Worm (Caenorhabditis elegans) whole organism, L1 larva: ENCODE results near the gene uda-1.
A peak's percentile ranks its signal among the peaks of the same experiment; 100 is the strongest.

ENCODE experiments used
- C16A3.4 ChIP-seq: fragments of 150-350 bp; optimal IDR thresholded peaks from 2 replicates; lab custom pipeline; 2014; ENCODE audit warnings: missing biosample characterization, missing genetic modification characterization
- C34B4.2 ChIP-seq: sonication (generic microtip); optimal IDR thresholded peaks from 2 replicates; lab custom pipeline; 2017; ENCODE audit warnings: mild to moderate bottlenecking, missing genetic modification characterization, missing compliant biosample characterization
- alr-1 ChIP-seq: fragments of 200-800 bp; sonication (Bioruptor generic); optimal IDR thresholded peaks from 2 replicates; lab custom pipeline; 2018; ENCODE audit warnings: borderline replicate concordance, mild to moderate bottlenecking, missing genetic modification characterization, missing compliant biosample characterization
- blmp-1 ChIP-seq: fragments of 150-350 bp; optimal IDR thresholded peaks from 2 replicates; lab custom pipeline; 2014; ENCODE audit warnings: missing biosample characterization, missing genetic modification characterization
- ceh-63 ChIP-seq: fragments of 200-800 bp; sonication (Bioruptor generic); optimal IDR thresholded peaks from 2 replicates; lab custom pipeline; 2018; ENCODE audit warnings: mild to moderate bottlenecking, missing genetic modification characterization, missing compliant biosample characterization
- ceh-88 ChIP-seq: fragments of 200-800 bp; sonication (Bioruptor generic); IDR thresholded peaks from 2 replicates; pipeline ENCODE4 v1.3.6; 2022; ENCODE audit warnings: missing genetic modification characterization, missing compliant biosample characterization
- dpl-1 ChIP-seq, 3 experiments: fragments of 150-350 bp in 2 of 3; sonication (generic microtip) in 1 of 3; optimal IDR thresholded peaks; 2 replicates each; lab custom pipeline; 2014 to 2017; ENCODE audit warnings: missing biosample characterization in 3 of 3, missing genetic modification characterization in 3 of 3, missing genetic modification reagents in 3 of 3
- dsc-1 ChIP-seq: sonication (generic microtip); optimal IDR thresholded peaks from 2 replicates; lab custom pipeline; 2016; ENCODE audit warnings: mild to moderate bottlenecking, missing genetic modification characterization, missing compliant biosample characterization
- efl-1 ChIP-seq, 4 experiments: fragments of 150-350 bp; optimal IDR thresholded peaks in 3 of 4; peaks in 1 of 4; 1 replicate in 1 of 4; 2 replicates in 3 of 4; lab custom pipeline; 2014; ENCODE audit warnings: missing biosample characterization in 2 of 4, missing genetic modification characterization in 2 of 4, missing genetic modification reagents in 2 of 4
- egl-13 ChIP-seq: sonication (generic microtip); optimal IDR thresholded peaks from 2 replicates; lab custom pipeline; 2016; ENCODE audit warnings: missing genotype, missing genetic modification reagents, missing genetic modification characterization, missing compliant biosample characterization
- egl-27 ChIP-seq, 2 experiments: fragments of 150-350 bp in 1 of 2; sonication (generic microtip); optimal IDR thresholded peaks; 3 replicates each; lab custom pipeline; 2017 to 2018; ENCODE audit warnings: missing biosample characterization in 2 of 2, missing genetic modification characterization in 2 of 2, missing genetic modification reagents in 2 of 2
- elt-3 ChIP-seq, 6 experiments: fragments of 150-350 bp in 1 of 6; sonication (generic microtip); optimal IDR thresholded peaks; 2 replicates each; lab custom pipeline; 2017 to 2018; ENCODE audit warnings: missing biosample characterization in 6 of 6, missing genetic modification characterization in 6 of 6, inconsistent platforms in 1 of 6
- ets-5 ChIP-seq: fragments of 200-800 bp; sonication (Bioruptor generic); IDR thresholded peaks from 2 replicates; pipeline ENCODE4 v1.3.6; 2022; ENCODE audit warnings: missing genetic modification characterization, missing compliant biosample characterization
- fkh-10 ChIP-seq: sonication (generic microtip); optimal IDR thresholded peaks from 2 replicates; lab custom pipeline; 2017; ENCODE audit warnings: missing biosample characterization, missing genetic modification reagents, missing genetic modification characterization
- fkh-4 ChIP-seq: sonication (generic microtip); optimal IDR thresholded peaks from 2 replicates; lab custom pipeline; 2016; ENCODE audit warnings: missing compliant biosample characterization, missing genetic modification characterization, borderline replicate concordance
- fkh-8 ChIP-seq: sonication (generic microtip); optimal IDR thresholded peaks from 2 replicates; lab custom pipeline; 2016; ENCODE audit warnings: mild to moderate bottlenecking, missing genetic modification characterization, missing compliant biosample characterization
- fos-1 ChIP-seq: fragments of 150-350 bp; optimal IDR thresholded peaks from 2 replicates; lab custom pipeline; 2014; ENCODE audit warnings: missing biosample characterization, missing genetic modification characterization
- grh-1 ChIP-seq: fragments of 200-800 bp; sonication (Bioruptor generic); IDR thresholded peaks from 2 replicates; pipeline ENCODE4 v1.3.6; 2022; ENCODE audit warnings: missing genetic modification reagents, missing genetic modification characterization, missing compliant biosample characterization
- hlh-4 ChIP-seq: sonication (generic microtip); optimal IDR thresholded peaks from 2 replicates; lab custom pipeline; 2016; ENCODE audit warnings: mild to moderate bottlenecking, missing genetic modification characterization, missing compliant biosample characterization
- hpl-2 ChIP-seq: fragments of 150-350 bp; optimal IDR thresholded peaks from 2 replicates; lab custom pipeline; 2014; ENCODE audit warnings: missing biosample characterization, missing genetic modification reagents, missing genetic modification characterization
- irx-1 ChIP-seq: sonication (generic microtip); optimal IDR thresholded peaks from 2 replicates; lab custom pipeline; 2016; ENCODE audit warnings: missing genetic modification characterization, missing compliant biosample characterization
- jun-1 ChIP-seq: fragments of 150-350 bp; optimal IDR thresholded peaks from 2 replicates; lab custom pipeline; 2014; ENCODE audit warnings: missing biosample characterization, missing genetic modification reagents, missing genetic modification characterization
- lin-14 ChIP-seq: fragments of 200-800 bp; sonication (Bioruptor generic); optimal IDR thresholded peaks from 2 replicates; lab custom pipeline; 2018; ENCODE audit warnings: mild to moderate bottlenecking, missing genetic modification characterization, moderate library complexity, missing compliant biosample characterization
- lin-35 ChIP-seq, 2 experiments: fragments of 150-350 bp; optimal IDR thresholded peaks; 2 replicates each; lab custom pipeline; 2014; ENCODE audit warnings: missing biosample characterization in 2 of 2, missing genetic modification characterization in 2 of 2, missing genetic modification reagents in 2 of 2
- lsy-2 ChIP-seq, 2 experiments: fragments of 150-350 bp; optimal IDR thresholded peaks; 2 replicates each; lab custom pipeline; 2014; ENCODE audit warnings: missing biosample characterization in 2 of 2, missing genetic modification characterization in 2 of 2
- mab-9 ChIP-seq: fragments of 200-800 bp; sonication (Bioruptor generic); IDR thresholded peaks from 2 replicates; pipeline ENCODE4 v1.3.6; 2022; ENCODE audit warnings: missing genetic modification reagents, missing genetic modification characterization, missing compliant biosample characterization
- mdl-1 ChIP-seq, 2 experiments: fragments of 150-350 bp; optimal IDR thresholded peaks; 2 replicates each; lab custom pipeline; 2014 to 2017; ENCODE audit warnings: missing biosample characterization in 2 of 2, missing genetic modification characterization in 2 of 2, inconsistent platforms in 1 of 2
- mep-1 ChIP-seq: fragments of 150-350 bp; optimal IDR thresholded peaks from 2 replicates; lab custom pipeline; 2014; ENCODE audit warnings: missing biosample characterization, missing genetic modification characterization
- nhr-11 ChIP-seq: fragments of 150-350 bp; optimal IDR thresholded peaks from 2 replicates; lab custom pipeline; 2014; ENCODE audit warnings: missing biosample characterization, missing genetic modification characterization
- nhr-20 ChIP-seq: sonication (generic microtip); optimal IDR thresholded peaks from 2 replicates; lab custom pipeline; 2016; ENCODE audit warnings: mild to moderate bottlenecking, missing genetic modification characterization, missing compliant biosample characterization
- nhr-47 ChIP-seq: sonication (generic microtip); optimal IDR thresholded peaks from 2 replicates; lab custom pipeline; 2016; ENCODE audit warnings: mild to moderate bottlenecking, missing genetic modification characterization, moderate library complexity, missing compliant biosample characterization
- nhr-84 ChIP-seq: sonication (generic microtip); optimal IDR thresholded peaks from 2 replicates; lab custom pipeline; 2017; ENCODE audit warnings: missing biosample characterization, missing genetic modification characterization
- nhr-85 ChIP-seq: sonication (generic microtip); peaks from one replicate; lab custom pipeline; 2016; ENCODE audit warnings: missing genetic modification characterization, inconsistent platforms, missing compliant biosample characterization
- nhr-90 ChIP-seq: sonication (generic microtip); optimal IDR thresholded peaks from 2 replicates; lab custom pipeline; 2016; ENCODE audit warnings: mild to moderate bottlenecking, missing genetic modification characterization, missing compliant biosample characterization; ENCODE audit not compliant: poor library complexity
- pqm-1 ChIP-seq: sonication (generic microtip); optimal IDR thresholded peaks from 3 replicates; lab custom pipeline; 2017; ENCODE audit warnings: missing biosample characterization, missing genetic modification characterization
- rnt-1 ChIP-seq: sonication (generic microtip); optimal IDR thresholded peaks from 2 replicates; lab custom pipeline; 2016; ENCODE audit warnings: mild to moderate bottlenecking, missing genetic modification characterization, moderate library complexity, missing compliant biosample characterization
- snu-23 ChIP-seq: sonication (generic microtip); optimal IDR thresholded peaks from 2 replicates; lab custom pipeline; 2016; ENCODE audit warnings: missing genetic modification characterization, missing compliant biosample characterization
- tbx-2 ChIP-seq: sonication (generic microtip); optimal IDR thresholded peaks from 2 replicates; lab custom pipeline; 2016; ENCODE audit warnings: missing genetic modification characterization, missing compliant biosample characterization
- unc-30 ChIP-seq: sonication (generic microtip); optimal IDR thresholded peaks from 2 replicates; lab custom pipeline; 2017; ENCODE audit warnings: missing biosample characterization, missing genetic modification characterization
- unc-62 ChIP-seq: fragments of 150-350 bp; optimal IDR thresholded peaks from 2 replicates; lab custom pipeline; 2014; ENCODE audit warnings: missing biosample characterization, missing genetic modification reagents, missing genetic modification characterization
- unc-86 ChIP-seq: sonication (generic microtip); optimal IDR thresholded peaks from 2 replicates; lab custom pipeline; 2016; ENCODE audit warnings: missing genetic modification characterization, missing compliant biosample characterization
- unc-98 ChIP-seq: fragments of 200-800 bp; sonication (Bioruptor generic); IDR thresholded peaks from 2 replicates; pipeline ENCODE4 v1.3.6; 2022; ENCODE audit warnings: missing genetic modification characterization, missing compliant biosample characterization
- vab-15 ChIP-seq: sonication (generic microtip); optimal IDR thresholded peaks from 2 replicates; lab custom pipeline; 2017; ENCODE audit warnings: missing genotype, mild to moderate bottlenecking, missing genetic modification characterization, missing compliant biosample characterization
- zag-1 ChIP-seq: fragments of 150-350 bp; optimal IDR thresholded peaks from 2 replicates; lab custom pipeline; 2014; ENCODE audit warnings: missing biosample characterization, missing genetic modification characterization
- zip-4 ChIP-seq: fragments of 200-800 bp; sonication (Bioruptor generic); optimal IDR thresholded peaks from 2 replicates; lab custom pipeline; 2018; ENCODE audit warnings: mild to moderate bottlenecking, missing genetic modification characterization, moderate library complexity, missing compliant biosample characterization
- ztf-4 ChIP-seq: fragments of 150-350 bp; optimal IDR thresholded peaks from 2 replicates; lab custom pipeline; 2014; ENCODE audit warnings: missing biosample characterization, missing genetic modification characterization

Gene uda-1

ce11 chrV:10043234-10043796, 38.8 kb downstream of the uda-1 start, which contains the start of gene T06E8.8 (continued):
- TF ChIP-seq unc-98 (GFP tag; lab: Robert Waterston, UW) (no peak), nhr-11 (peak; percentile 20), ets-5 (no peak), fkh-10 (no peak), efl-1 (optimal IDR thresholded peaks at IDR 0.05; lab: Kevin White, UChicago) (peak; percentile 41 to 49), efl-1 (GFP tag; optimal IDR thresholded peaks at IDR 0.05 in 1 of 2; lab: Kevin White, UChicago) (peak in 1 of 2 experiments; percentile 94), nhr-84 (tag; lab: Kevin White, UChicago) (no peak), unc-86 (tag; lab: Kevin White, UChicago) (no peak), zip-4 (GFP tag; lab: Kevin White, UChicago) (no peak), nhr-85 (tag; lab: Kevin White, UChicago) (peak; percentile 99), unc-30 (tag; lab: Kevin White, UChicago) (no peak), rnt-1 (tag; lab: Kevin White, UChicago) (peak; percentile 60), ceh-63 (GFP tag; lab: Kevin White, UChicago) (no peak), dsc-1 (tag; lab: Kevin White, UChicago) (no peak), C34B4.2 (no peak), fos-1 (tag; lab: Kevin White, UChicago) (no peak), nhr-20 (tag; lab: Kevin White, UChicago) (peak; percentile 91), egl-13 (no peak), nhr-90 (tag; lab: Kevin White, UChicago) (peak; percentile 82), ztf-4 (tag; lab: Kevin White, UChicago) (peak; percentile 28), unc-62 (GFP tag; lab: Kevin White, UChicago) (no peak), mep-1 (tag; lab: Kevin White, UChicago) (peak; percentile 62), elt-3 (tag; optimal IDR thresholded peaks at IDR 0.05; lab: Kevin White, UChicago) (peak in 2 of 6 experiments; percentile 76 to 93), vab-15 (tag; lab: Kevin White, UChicago) (no peak), grh-1 (GFP tag; lab: Robert Waterston, UW) (peak; percentile 93), lin-35 (GFP tag; optimal IDR thresholded peaks at IDR 0.05; lab: Kevin White, UChicago) (peak; percentile 46 to 71), mdl-1 (tag; optimal IDR thresholded peaks at IDR 0.05; lab: Kevin White, UChicago) (peak in 1 of 2 experiments; percentile 80), nhr-47 (peak; percentile 73), hlh-4 (no peak), mab-9 (GFP tag; lab: Robert Waterston, UW) (no peak), fkh-8 (tag; lab: Kevin White, UChicago) (no peak), tbx-2 (tag; lab: Kevin White, UChicago) (peak; percentile 82), dpl-1 (GFP tag; optimal IDR thresholded peaks at IDR 0.05; lab: Kevin White, UChicago) (peak; percentile 4 to 54 (median 23)), jun-1 (tag; lab: Kevin White, UChicago) (no peak), snu-23 (GFP tag; lab: Kevin White, UChicago) (peak; percentile 87)

DNA sequence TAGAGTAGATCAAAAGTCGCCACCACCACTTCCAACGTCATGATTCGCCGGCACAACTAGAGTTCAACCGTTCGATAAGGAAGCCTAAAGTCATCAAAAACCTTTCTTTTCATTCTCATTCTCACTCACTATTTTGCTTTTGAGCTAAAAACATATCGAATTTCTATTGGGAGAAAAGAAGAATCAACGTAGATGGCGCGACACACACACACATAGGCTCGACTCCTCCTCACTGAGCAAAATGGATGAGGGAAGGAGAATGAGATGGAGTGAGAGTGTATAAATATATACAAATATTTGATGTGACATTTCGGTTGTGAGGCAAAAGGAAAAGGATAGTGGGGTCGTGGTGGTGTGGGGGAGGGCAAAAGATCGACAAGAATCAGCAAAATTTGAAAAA, 40.2 kb downstream of the uda-1 start:
- TF ChIP-seq egl-27 (tag; optimal IDR thresholded peaks at IDR 0.05; lab: Kevin White, UChicago): no peak
- no peak for TF ChIP-seq zip-4 (GFP tag; lab: Kevin White, UChicago)
- TF ChIP-seq nhr-85 (tag; lab: Kevin White, UChicago): peak; percentile 16
- TF ChIP-seq lin-14 (GFP tag; lab: Kevin White, UChicago): peak; percentile 9
- peak; percentile 9 for TF ChIP-seq mep-1 (tag; lab: Kevin White, UChicago)

DNA sequence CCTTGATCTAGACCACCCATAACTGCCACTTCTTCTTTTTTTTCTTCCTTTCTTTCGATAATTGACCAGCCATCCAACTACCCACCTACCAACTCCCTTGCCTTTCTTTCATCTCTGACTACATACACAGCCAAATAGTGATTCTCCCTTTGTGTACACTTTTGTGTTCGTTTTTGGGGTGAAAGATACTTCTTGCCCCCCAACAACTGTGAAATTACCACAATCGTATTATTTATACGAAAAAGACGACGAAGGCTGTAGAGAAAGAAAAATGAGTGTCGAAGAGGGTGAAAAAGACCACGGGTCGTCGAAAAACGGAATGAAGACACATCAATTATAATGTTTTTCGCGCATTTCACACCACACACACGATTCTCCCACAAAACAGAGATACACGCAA, 41.9 kb downstream of the uda-1 start:
- TF ChIP-seq alr-1 (tag; lab: Kevin White, UChicago) (no peak), efl-1 (optimal IDR thresholded peaks at IDR 0.05; lab: Kevin White, UChicago) (no peak), efl-1 (GFP tag; optimal IDR thresholded peaks at IDR 0.05 in 1 of 2; lab: Kevin White, UChicago) (peak in 1 of 2 experiments; percentile 72), C16A3.4 (tag; lab: Kevin White, UChicago) (no peak), hpl-2 (GFP tag; lab: Kevin White, UChicago) (no peak), irx-1 (tag; lab: Kevin White, UChicago) (no peak), elt-3 (tag; optimal IDR thresholded peaks at IDR 0.05; lab: Kevin White, UChicago) (peak in 1 of 6 experiments; percentile 37), mep-1 (tag; lab: Kevin White, UChicago) (peak; percentile 51), nhr-47 (no peak), ceh-88 (GFP tag; lab: Robert Waterston, UW) (no peak), fkh-4 (tag; lab: Kevin White, UChicago) (no peak), pqm-1 (no peak), nhr-20 (tag; lab: Kevin White, UChicago) (peak; percentile 10), lsy-2 (tag; optimal IDR thresholded peaks at IDR 0.05; lab: Kevin White, UChicago) (peak in 1 of 2 experiments; percentile 36), lin-35 (GFP tag; optimal IDR thresholded peaks at IDR 0.05; lab: Kevin White, UChicago) (peak in 1 of 2 experiments; percentile 16), zag-1 (tag; lab: Kevin White, UChicago) (no peak), unc-98 (GFP tag; lab: Robert Waterston, UW) (no peak), egl-13 (no peak), nhr-85 (tag; lab: Kevin White, UChicago) (peak; percentile 76), blmp-1 (tag; lab: Kevin White, UChicago) (peak; percentile 79), snu-23 (GFP tag; lab: Kevin White, UChicago) (peak; percentile 1)
